Fruit fly (Drosophila melanogaster): Measurements from ENCODE around the gene Ripalpha.

dm6 chr2L:10232827-10233226, 32.1 kb upstream of the Ripalpha start:
- TF ChIP-seq Dll (optimal IDR thresholded peaks at IDR 0.05) (no peak), psq (optimal IDR thresholded peaks at IDR 0.05) (no peak), CG8478 (optimal IDR thresholded peaks at IDR 0.05) (no peak), usp (GFP tag; optimal IDR thresholded peaks at IDR 0.05) (no peak), EcR (GFP tag; optimal IDR thresholded peaks at IDR 0.05) (no peak), pan (optimal IDR thresholded peaks at IDR 0.05) (no peak)
